Worm (Caenorhabditis elegans): Measurements from ENCODE around the gene ehn-3.
A peak's percentile ranks its signal among the peaks of the same experiment; 100 is the strongest.

Gene ehn-3

ce11 chrIV:5368860-5369259 is 50.2 kb downstream of the ehn-3 start:
- TF ChIP-seq ces-1 (GFP tag; optimal IDR thresholded peaks at IDR 0.05) (peak; percentile 43), ham-2 (GFP tag; optimal IDR thresholded peaks at IDR 0.05) (peak; percentile 71), ztf-11 (tag; optimal IDR thresholded peaks at IDR 0.05) (no peak)

ce11 chrIV:5367899-5368298 is 51.1 kb downstream of the ehn-3 start:
- no peak for TF ChIP-seq sem-2 (GFP tag; optimal IDR thresholded peaks at IDR 0.05)
- no peak for TF ChIP-seq nhr-2 (tag; optimal IDR thresholded peaks at IDR 0.05)
- TF ChIP-seq lin-13 (tag; optimal IDR thresholded peaks at IDR 0.05): no peak
- TF ChIP-seq pha-4 (tag; optimal IDR thresholded peaks at IDR 0.05): no peak
- TF ChIP-seq sptf-1 (tag; optimal IDR thresholded peaks at IDR 0.05): no peak
- TF ChIP-seq unc-120 (tag; optimal IDR thresholded peaks at IDR 0.05; ENCODE audit: poor library complexity, severe bottlenecking): no peak
- no peak for TF ChIP-seq elt-1 (tag; optimal IDR thresholded peaks at IDR 0.05; ENCODE audit: borderline replicate concordance, insufficient read depth)
- TF ChIP-seq snpc-4 (tag; optimal IDR thresholded peaks at IDR 0.05): no peak
- no peak for TF ChIP-seq mls-2 (tag; optimal IDR thresholded peaks at IDR 0.05)
- no peak for TF ChIP-seq cnd-1 (tag; optimal IDR thresholded peaks at IDR 0.05)
- TF ChIP-seq ceh-39 (tag; optimal IDR thresholded peaks at IDR 0.05): no peak
- no peak for TF ChIP-seq drap-1 (GFP tag; optimal IDR thresholded peaks at IDR 0.05)
